Worm (Caenorhabditis elegans) whole organism, young adult: ENCODE results near the gene F59G1.8.

ENCODE experiments used
- B0261.1 ChIP-seq: sonication (generic microtip); optimal IDR thresholded peaks from 2 replicates; lab custom pipeline; 2016; ENCODE audit warnings: mild to moderate bottlenecking, missing genetic modification characterization, moderate library complexity, missing compliant biosample characterization
- K11D2.4 ChIP-seq: fragments of 200-800 bp; sonication (Bioruptor generic); IDR thresholded peaks from 2 replicates; pipeline ENCODE4 v1.3.6; 2022; ENCODE audit warnings: missing genetic modification reagents, missing genetic modification characterization, missing compliant biosample characterization
- Y53F4B.3 ChIP-seq: fragments of 200-800 bp; sonication (Bioruptor generic); IDR thresholded peaks from 2 replicates; pipeline ENCODE4 v1.3.6; 2022; ENCODE audit warnings: missing genetic modification reagents, missing genetic modification characterization, missing compliant biosample characterization
- Y53G8AR.9 ChIP-seq: fragments of 200-800 bp; sonication (Bioruptor generic); conservative IDR thresholded peaks from 2 replicates; pipeline ENCODE4 v1.3.6; 2022; ENCODE audit warnings: missing genetic modification reagents, missing genetic modification characterization, missing compliant biosample characterization
- Y79H2A.3 ChIP-seq: fragments of 200-800 bp; sonication (Bioruptor generic); conservative IDR thresholded peaks from 2 replicates; pipeline ENCODE4 v1.3.6; 2022; ENCODE audit warnings: missing genetic modification reagents, missing genetic modification characterization, missing compliant biosample characterization
- Y95B8A.8 ChIP-seq: fragments of 200-800 bp; sonication (Bioruptor generic); IDR thresholded peaks from 2 replicates; pipeline ENCODE4 v1.3.6; 2022; ENCODE audit warnings: missing genetic modification reagents, missing genetic modification characterization, missing compliant biosample characterization
- ZK185.1 ChIP-seq: sonication (generic microtip); optimal IDR thresholded peaks from 2 replicates; lab custom pipeline; 2016; ENCODE audit warnings: mild to moderate bottlenecking, missing genetic modification characterization, missing compliant biosample characterization; ENCODE audit not compliant: poor library complexity, severe bottlenecking
- akir-1 ChIP-seq: fragments of 200-800 bp; sonication (Bioruptor generic); optimal IDR thresholded peaks from 2 replicates; lab custom pipeline; 2018; ENCODE audit warnings: mild to moderate bottlenecking, missing genetic modification characterization, moderate library complexity, missing compliant biosample characterization
- aptf-2 ChIP-seq: fragments of 200-800 bp; sonication (Bioruptor generic); conservative IDR thresholded peaks from 2 replicates; pipeline ENCODE4 v1.3.6; 2022; ENCODE audit warnings: missing genetic modification reagents, missing genetic modification characterization, missing compliant biosample characterization
- atf-7 ChIP-seq: sonication (generic microtip); optimal IDR thresholded peaks from 2 replicates; lab custom pipeline; 2017; ENCODE audit warnings: mild to moderate bottlenecking, missing genetic modification characterization, missing compliant biosample characterization
- attf-5 ChIP-seq: fragments of 200-800 bp; sonication (Bioruptor generic); optimal IDR thresholded peaks from 2 replicates; lab custom pipeline; 2018; ENCODE audit warnings: mild to moderate bottlenecking, missing genetic modification characterization, missing compliant biosample characterization
- bed-2 ChIP-seq: fragments of 200-800 bp; sonication (Bioruptor generic); IDR thresholded peaks from 2 replicates; pipeline ENCODE4 v1.3.6; 2022; ENCODE audit warnings: missing genetic modification reagents, missing genetic modification characterization, missing compliant biosample characterization
- ceh-79 ChIP-seq: sonication (generic microtip); optimal IDR thresholded peaks from 2 replicates; lab custom pipeline; 2017; ENCODE audit warnings: mild to moderate bottlenecking, missing genetic modification characterization, missing compliant biosample characterization
- ceh-91 ChIP-seq: fragments of 200-800 bp; sonication (Bioruptor generic); IDR thresholded peaks from 2 replicates; pipeline ENCODE4 v1.3.6; 2022; ENCODE audit warnings: missing genetic modification reagents, missing genetic modification characterization, missing compliant biosample characterization
- ekl-4 ChIP-seq: fragments of 200-800 bp; sonication (Bioruptor generic); IDR thresholded peaks from 2 replicates; pipeline ENCODE4 v1.3.6; 2022; ENCODE audit warnings: missing genetic modification reagents, missing genetic modification characterization, missing compliant biosample characterization
- him-1 ChIP-seq: sonication (generic microtip); optimal IDR thresholded peaks from 2 replicates; lab custom pipeline; 2016; ENCODE audit warnings: missing genotype, missing genetic modification reagents, missing genetic modification characterization, missing compliant biosample characterization
- hlh-12 ChIP-seq: sonication (generic microtip); optimal IDR thresholded peaks from 2 replicates; lab custom pipeline; 2016; ENCODE audit warnings: missing genetic modification characterization, missing compliant biosample characterization
- let-607 ChIP-seq, 2 experiments: fragments of 200-800 bp in 1 of 2; sonication (Bioruptor generic) in 1 of 2; sonication (generic microtip) in 1 of 2; optimal IDR thresholded peaks; 2 replicates each; lab custom pipeline; 2016 to 2018; ENCODE audit warnings: mild to moderate bottlenecking in 2 of 2, missing compliant biosample characterization in 2 of 2, missing genetic modification characterization in 2 of 2, moderate library complexity in 2 of 2, missing genotype in 1 of 2
- lin-26 ChIP-seq: fragments of 200-800 bp; sonication (Bioruptor generic); IDR thresholded peaks from 2 replicates; pipeline ENCODE4 v1.3.6; 2022; ENCODE audit warnings: missing genetic modification reagents, missing genetic modification characterization, missing compliant biosample characterization
- lsl-1 ChIP-seq: fragments of 200-800 bp; sonication (Bioruptor generic); optimal IDR thresholded peaks from 2 replicates; lab custom pipeline; 2018; ENCODE audit warnings: mild to moderate bottlenecking, missing genetic modification characterization, moderate library complexity, missing compliant biosample characterization
- madf-10 ChIP-seq: sonication (generic microtip); optimal IDR thresholded peaks from 2 replicates; lab custom pipeline; 2016; ENCODE audit warnings: mild to moderate bottlenecking, missing genetic modification characterization, missing compliant biosample characterization
- mcd-1 ChIP-seq: fragments of 200-800 bp; sonication (Bioruptor generic); IDR thresholded peaks from 2 replicates; pipeline ENCODE4 v1.3.6; 2022; ENCODE audit warnings: missing genetic modification reagents, missing genetic modification characterization, missing compliant biosample characterization
- nhr-120 ChIP-seq: fragments of 200-800 bp; sonication (Bioruptor generic); IDR thresholded peaks from 2 replicates; pipeline ENCODE4 v1.3.6; 2022; ENCODE audit warnings: missing genetic modification characterization, missing compliant biosample characterization
- nhr-27 ChIP-seq: fragments of 200-800 bp; sonication (Bioruptor generic); optimal IDR thresholded peaks from 2 replicates; lab custom pipeline; 2018; ENCODE audit warnings: mild to moderate bottlenecking, missing genetic modification characterization, moderate library complexity, missing compliant biosample characterization
- nhr-80 ChIP-seq: sonication (generic microtip); optimal IDR thresholded peaks from 2 replicates; lab custom pipeline; 2016; ENCODE audit warnings: missing genetic modification characterization, missing compliant biosample characterization
- snpc-3.4 ChIP-seq: sonication (generic microtip); optimal IDR thresholded peaks from 2 replicates; lab custom pipeline; 2017; ENCODE audit warnings: missing genetic modification characterization, mild to moderate bottlenecking, missing compliant biosample characterization, antibody characterized with exemption, moderate library complexity, missing genotype, missing genetic modification reagents
- somi-1 ChIP-seq: fragments of 200-800 bp; sonication (Bioruptor generic); optimal IDR thresholded peaks from 2 replicates; lab custom pipeline; 2018; ENCODE audit warnings: mild to moderate bottlenecking, missing genetic modification characterization, missing compliant biosample characterization
- sptf-2 ChIP-seq: fragments of 200-800 bp; sonication (Bioruptor generic); optimal IDR thresholded peaks from 2 replicates; lab custom pipeline; 2018; ENCODE audit warnings: mild to moderate bottlenecking, missing genetic modification characterization, missing compliant biosample characterization
- tbx-9 ChIP-seq: sonication (generic microtip); optimal IDR thresholded peaks from 2 replicates; lab custom pipeline; 2016; ENCODE audit warnings: borderline replicate concordance, missing genetic modification characterization, inconsistent platforms, missing compliant biosample characterization
- unc-130 ChIP-seq: sonication (generic microtip); optimal IDR thresholded peaks from 2 replicates; lab custom pipeline; 2016; ENCODE audit warnings: missing genetic modification reagents, missing genetic modification characterization, missing compliant biosample characterization
- unc-62 ChIP-seq: fragments of 150-350 bp; optimal IDR thresholded peaks from 2 replicates; lab custom pipeline; 2014; ENCODE audit warnings: missing biosample characterization, missing genetic modification reagents, missing genetic modification characterization
- xnd-1 ChIP-seq: sonication (generic microtip); optimal IDR thresholded peaks from 2 replicates; lab custom pipeline; 2016; ENCODE audit warnings: missing genotype, missing genetic modification reagents, missing genetic modification characterization, missing compliant biosample characterization
- zfh-2 ChIP-seq: fragments of 200-800 bp; sonication (Bioruptor generic); conservative IDR thresholded peaks from 2 replicates; pipeline ENCODE4 v1.3.6; 2022; ENCODE audit warnings: missing genetic modification reagents, missing genetic modification characterization, missing compliant biosample characterization
- zim-3 ChIP-seq: sonication (generic microtip); optimal IDR thresholded peaks from 2 replicates; lab custom pipeline; 2017; ENCODE audit warnings: mild to moderate bottlenecking, missing genetic modification characterization, moderate library complexity, missing compliant biosample characterization

The F59G1.8 gene

ce11 chrII:5895870-5896269, 10.5 kb upstream of the F59G1.8 start, which contains the start of gene F59G1.4:
Gene F59G1.4 (plus strand): TSS chrII:5896170.
- no peak for TF ChIP-seq atf-7 (tag; lab: Kevin White, UChicago)
- TF ChIP-seq nhr-27 = no peak
- TF ChIP-seq ceh-79 (tag; lab: Kevin White, UChicago) = no peak
- no peak for TF ChIP-seq Y79H2A.3 (GFP tag; lab: Robert Waterston, UW)
- TF ChIP-seq bed-2 (GFP tag; lab: Robert Waterston, UW) = no peak
- TF ChIP-seq unc-130 (GFP tag; lab: Kevin White, UChicago) = no peak
- no peak for TF ChIP-seq akir-1 (GFP tag; lab: Kevin White, UChicago)
- TF ChIP-seq Y95B8A.8 = no peak
- no peak for TF ChIP-seq aptf-2 (GFP tag; lab: Robert Waterston, UW)
- no peak for TF ChIP-seq ceh-91 (GFP tag; lab: Robert Waterston, UW)

ce11 chrII:5896512-5896911, 9.9 kb upstream of the F59G1.8 start:
- no peak for TF ChIP-seq Y53G8AR.9
- no peak for TF ChIP-seq sptf-2
- no peak for TF ChIP-seq B0261.1 (tag; lab: Kevin White, UChicago)
- TF ChIP-seq ekl-4 (GFP tag; lab: Robert Waterston, UW) = no peak
- TF ChIP-seq unc-62 (GFP tag; lab: Kevin White, UChicago) = no peak
- no peak for TF ChIP-seq xnd-1 (tag; lab: Kevin White, UChicago)
- no peak for TF ChIP-seq somi-1 (GFP tag; lab: Kevin White, UChicago)
- no peak for TF ChIP-seq tbx-9 (tag; lab: Kevin White, UChicago)
- TF ChIP-seq attf-5 (GFP tag; lab: Kevin White, UChicago) = no peak
- TF ChIP-seq snpc-3.4 (tag; lab: Kevin White, UChicago) = no peak
- no peak for TF ChIP-seq lsl-1 (GFP tag; lab: Kevin White, UChicago)
- TF ChIP-seq lin-26 = no peak
- TF ChIP-seq Y53F4B.3 (GFP tag; lab: Robert Waterston, UW) = no peak
- no peak for TF ChIP-seq ZK185.1
- TF ChIP-seq zim-3 (tag; lab: Kevin White, UChicago) = no peak
- no peak for TF ChIP-seq mcd-1 (GFP tag; lab: Robert Waterston, UW)
- TF ChIP-seq K11D2.4 = no peak
- no peak for TF ChIP-seq let-607 (tag; optimal IDR thresholded peaks at IDR 0.05; lab: Kevin White, UChicago)

- TF ChIP-seq mcd-1 (GFP tag; lab: Robert Waterston, UW) = no peak
- TF ChIP-seq zfh-2 (GFP tag; lab: Robert Waterston, UW) = peak; percentile 60
- no peak for TF ChIP-seq nhr-120 (GFP tag; lab: Robert Waterston, UW)
- no peak for TF ChIP-seq madf-10 (tag; lab: Kevin White, UChicago)
- TF ChIP-seq him-1 (tag; lab: Kevin White, UChicago) = no peak
- TF ChIP-seq ceh-79 (tag; lab: Kevin White, UChicago) = no peak
These were observed 7.3 kb upstream of the F59G1.8 start for ce11 chrII:5899080-5899479.

- TF ChIP-seq nhr-80 (tag; lab: Kevin White, UChicago) (peak; percentile 78), hlh-12 (tag; lab: Kevin White, UChicago) (no peak)
These were observed 6.4 kb upstream of the F59G1.8 start for ce11 chrII:5899865-5900486.
